Fruit fly (Drosophila melanogaster) whole organism, embryonic: ENCODE results near the gene CG14395.

Source experiments
- Ada2b ChIP-seq: fragments of 200-800 bp; sonication (Bioruptor generic); IDR thresholded peaks from 2 replicates; pipeline ENCODE4 v1.3.6; 2022; ENCODE audit warnings: missing biosample characterization, missing genetic modification characterization
- Atf3 ChIP-seq: fragments of 200-800 bp; sonication (Bioruptor generic); optimal IDR thresholded peaks from 3 replicates; lab custom pipeline; 2016; ENCODE audit warnings: missing biosample characterization, missing genetic modification characterization
- Awh ChIP-seq: fragments of 200-800 bp; sonication (Bioruptor generic); IDR thresholded peaks from 2 replicates; pipeline ENCODE4, ENCODE4 v1.3.6; 2022; ENCODE audit warnings: missing biosample characterization, missing genetic modification characterization
- Blimp-1 ChIP-seq: fragments of 200-800 bp; sonication (Bioruptor generic); optimal IDR thresholded peaks from 3 replicates; lab custom pipeline; 2018; ENCODE audit warnings: missing biosample characterization, missing genetic modification characterization, mild to moderate bottlenecking, moderate library complexity, missing genetic modification reagents
- CG10543 ChIP-seq: fragments of 200-800 bp; sonication (Bioruptor generic); optimal IDR thresholded peaks from 3 replicates; lab custom pipeline; 2017; ENCODE audit warnings: missing biosample characterization, mild to moderate bottlenecking, missing genetic modification characterization, moderate library complexity
- CG10654 ChIP-seq: fragments of 200-800 bp; sonication (Bioruptor generic); optimal IDR thresholded peaks from 2 replicates; lab custom pipeline; 2016; ENCODE audit warnings: missing biosample characterization, missing genetic modification characterization
- CG13296 ChIP-seq: fragments of 200-800 bp; sonication (Bioruptor generic); optimal IDR thresholded peaks from 3 replicates; lab custom pipeline; 2018; ENCODE audit warnings: missing biosample characterization, mild to moderate bottlenecking, missing genetic modification characterization
- CG14014 ChIP-seq: fragments of 200-800 bp; sonication (Bioruptor generic); IDR thresholded peaks from 2 replicates; pipeline ENCODE4 v1.3.6; 2022; ENCODE audit warnings: missing biosample characterization, missing genetic modification characterization
- CG14667 ChIP-seq: fragments of 200-800 bp; sonication (Bioruptor generic); IDR thresholded peaks from 2 replicates; pipeline ENCODE4 v1.3.6; 2022; ENCODE audit warnings: missing biosample characterization, missing genetic modification characterization
- CG18599 ChIP-seq: fragments of 200-800 bp; sonication (Bioruptor generic); optimal IDR thresholded peaks from 3 replicates; lab custom pipeline; 2017; ENCODE audit warnings: missing biosample characterization, missing genetic modification characterization, mild to moderate bottlenecking, moderate library complexity, missing genetic modification reagents
- CG2116 ChIP-seq: fragments of 200-800 bp; sonication (Bioruptor generic); optimal IDR thresholded peaks from 3 replicates; lab custom pipeline; 2018; ENCODE audit warnings: missing biosample characterization, mild to moderate bottlenecking, missing genetic modification characterization
- CG2202 ChIP-seq: fragments of 200-800 bp; sonication (Bioruptor generic); optimal IDR thresholded peaks from 2 replicates; lab custom pipeline; 2018; ENCODE audit warnings: missing biosample characterization, mild to moderate bottlenecking, missing genetic modification characterization
- CG2889 ChIP-seq: fragments of 200-800 bp; sonication (Bioruptor generic); IDR thresholded peaks from 3 replicates; pipeline ENCODE4 v1.3.6; 2022; ENCODE audit warnings: missing biosample characterization, missing genetic modification characterization
- CG31224 ChIP-seq: fragments of 200-800 bp; sonication (Bioruptor generic); IDR thresholded peaks from 2 replicates; pipeline ENCODE4 v1.3.6; 2022; ENCODE audit warnings: missing biosample characterization, missing genetic modification characterization
- CG34224 ChIP-seq: fragments of 200-800 bp; sonication (Bioruptor generic); IDR thresholded peaks from 3 replicates; pipeline ENCODE4 v1.3.6; 2022; ENCODE audit warnings: missing biosample characterization, missing genetic modification characterization; ENCODE audit not compliant: partially characterized antibody
- CG3847 ChIP-seq: fragments of 200-800 bp; sonication (Bioruptor generic); IDR thresholded peaks from 2 replicates; pipeline ENCODE4 v1.3.6; 2022; ENCODE audit warnings: missing biosample characterization, missing genetic modification characterization
- CG3995 ChIP-seq: fragments of 200-800 bp; sonication (Bioruptor generic); optimal IDR thresholded peaks from 3 replicates; lab custom pipeline; 2016; ENCODE audit warnings: missing biosample characterization, missing genetic modification characterization
- CG5180 ChIP-seq: fragments of 200-800 bp; sonication (Bioruptor generic); optimal IDR thresholded peaks from 3 replicates; lab custom pipeline; 2017; ENCODE audit warnings: missing biosample characterization, missing genetic modification characterization, mild to moderate bottlenecking, moderate library complexity, missing genetic modification reagents
- CG5245 ChIP-seq: fragments of 200-800 bp; sonication (Bioruptor generic); optimal IDR thresholded peaks from 3 replicates; lab custom pipeline; 2016; ENCODE audit warnings: missing biosample characterization, missing genetic modification characterization
- CG6272 ChIP-seq: fragments of 200-800 bp; sonication (Bioruptor generic); IDR thresholded peaks from 2 replicates; pipeline ENCODE4 v1.3.6; 2022; ENCODE audit warnings: missing biosample characterization, missing genetic modification characterization
- CG8359 ChIP-seq: fragments of 200-800 bp; sonication (Bioruptor generic); optimal IDR thresholded peaks from 2 replicates; lab custom pipeline; 2017; ENCODE audit warnings: missing biosample characterization, mild to moderate bottlenecking, missing genetic modification characterization, borderline replicate concordance
- CG8478 ChIP-seq: fragments of >200 bp; optimal IDR thresholded peaks from 2 replicates; lab custom pipeline; 2018
- CG8944 ChIP-seq: fragments of 200-800 bp; sonication (Bioruptor generic); optimal IDR thresholded peaks from 3 replicates; lab custom pipeline; 2016; ENCODE audit warnings: missing biosample characterization, missing genetic modification characterization
- Elba2 ChIP-seq: fragments of 200-800 bp; sonication (Bioruptor generic); optimal IDR thresholded peaks from 3 replicates; lab custom pipeline; 2016; ENCODE audit warnings: missing biosample characterization, missing genetic modification characterization
- Ets97D ChIP-seq: fragments of 200-800 bp; sonication (Bioruptor generic); optimal IDR thresholded peaks from 3 replicates; lab custom pipeline; 2016; ENCODE audit warnings: missing biosample characterization, missing genetic modification characterization
- Med ChIP-seq: fragments of 200-800 bp; sonication (Bioruptor generic); peaks from one replicate; lab custom pipeline; 2016; ENCODE audit warnings: missing biosample characterization, missing genetic modification characterization, mild to moderate bottlenecking, inconsistent platforms, moderate library complexity
- NC2β ChIP-seq: fragments of 200-800 bp; sonication (Bioruptor generic); optimal IDR thresholded peaks from 2 replicates; lab custom pipeline; 2016; ENCODE audit warnings: missing biosample characterization, missing genetic modification characterization
- Pdp1 ChIP-seq, 2 experiments: fragments of 200-800 bp; sonication (Bioruptor generic); optimal IDR thresholded peaks; 3 replicates each; lab custom pipeline; 2016; ENCODE audit warnings: missing biosample characterization in 2 of 2, missing genetic modification characterization in 2 of 2, mild to moderate bottlenecking in 1 of 2, moderate library complexity in 1 of 2
- Xbp1 ChIP-seq: fragments of 200-800 bp; sonication (Bioruptor generic); optimal IDR thresholded peaks from 3 replicates; lab custom pipeline; 2016; ENCODE audit warnings: missing biosample characterization, mild to moderate bottlenecking, missing genetic modification characterization
- cas ChIP-seq: fragments of 200-800 bp; sonication (Bioruptor generic); IDR thresholded peaks from 2 replicates; pipeline ENCODE4 v1.3.6; 2022; ENCODE audit warnings: missing biosample characterization, missing genetic modification characterization
- cato ChIP-seq: fragments of 200-800 bp; sonication (Bioruptor generic); optimal IDR thresholded peaks from 2 replicates; lab custom pipeline; 2016; ENCODE audit warnings: missing biosample characterization, missing genetic modification characterization, borderline replicate concordance
- chif ChIP-seq, 2 experiments: fragments of 200-800 bp; sonication (Bioruptor generic); optimal IDR thresholded peaks; 3 replicates each; lab custom pipeline; 2016; ENCODE audit warnings: missing biosample characterization in 2 of 2, missing genetic modification characterization in 2 of 2
- chinmo ChIP-seq: fragments of 200-800 bp; sonication (Bioruptor generic); IDR thresholded peaks from 4 replicates; pipeline ENCODE4 v1.3.6; 2022; ENCODE audit warnings: missing biosample characterization, missing genetic modification characterization; ENCODE audit not compliant: partially characterized antibody
- crol ChIP-seq: fragments of 200-800 bp; sonication (Bioruptor generic); IDR thresholded peaks from 2 replicates; pipeline ENCODE4 v1.3.6; 2022; ENCODE audit warnings: missing biosample characterization, missing genetic modification characterization
- da ChIP-seq: fragments of 200-800 bp; sonication (Bioruptor generic); optimal IDR thresholded peaks from 2 replicates; lab custom pipeline; 2016; ENCODE audit warnings: missing biosample characterization, missing genetic modification characterization
- ems ChIP-seq: fragments of 200-800 bp; sonication (Bioruptor generic); optimal IDR thresholded peaks from 3 replicates; lab custom pipeline; 2016; ENCODE audit warnings: missing biosample characterization, missing genetic modification characterization
- en ChIP-seq: fragments of 200-800 bp; sonication (Bioruptor generic); optimal IDR thresholded peaks from 2 replicates; lab custom pipeline; 2016; ENCODE audit warnings: missing biosample characterization, missing genetic modification characterization
- hkb ChIP-seq, 2 experiments: fragments of 200-800 bp in 1 of 2; fragments of >200 bp in 1 of 2; sonication (Bioruptor generic) in 1 of 2; IDR thresholded peaks in 1 of 2; optimal IDR thresholded peaks in 1 of 2; 2 replicates each; pipeline versions ENCODE4 v1.3.6 to Lab custom; 2017 to 2022; ENCODE audit warnings: missing biosample characterization in 1 of 2, missing genetic modification characterization in 1 of 2
- jigr1 ChIP-seq: fragments of 200-800 bp; sonication (Bioruptor generic); IDR thresholded peaks from 3 replicates; pipeline ENCODE4 v1.3.6; 2022; ENCODE audit warnings: missing biosample characterization, missing genetic modification characterization
- lola ChIP-seq, 3 experiments: fragments of >200 bp in 2 of 3; fragments of 200-800 bp in 1 of 3; sonication (Bioruptor generic) in 1 of 3; optimal IDR thresholded peaks; 2 replicates each; lab custom pipeline; 2017 to 2019; ENCODE audit warnings: missing biosample characterization in 3 of 3, missing genetic modification characterization in 3 of 3, mild to moderate bottlenecking in 1 of 3, moderate library complexity in 1 of 3
- mirr ChIP-seq: fragments of 200-800 bp; sonication (Bioruptor generic); optimal IDR thresholded peaks from 3 replicates; lab custom pipeline; 2018; ENCODE audit warnings: missing biosample characterization, mild to moderate bottlenecking, missing genetic modification characterization
- nerfin-1 ChIP-seq: fragments of 200-800 bp; sonication (Bioruptor generic); optimal IDR thresholded peaks from 3 replicates; lab custom pipeline; 2019; ENCODE audit warnings: missing biosample characterization, mild to moderate bottlenecking, missing genetic modification characterization, moderate library complexity
- nom ChIP-seq: fragments of 200-800 bp; sonication (Bioruptor generic); optimal IDR thresholded peaks from 2 replicates; lab custom pipeline; 2017; ENCODE audit warnings: missing biosample characterization, missing genetic modification characterization, mild to moderate bottlenecking, moderate library complexity, missing genetic modification reagents
- p53 ChIP-seq: fragments of 200-800 bp; sonication (Bioruptor generic); optimal IDR thresholded peaks from 2 replicates; lab custom pipeline; 2016; ENCODE audit warnings: missing biosample characterization, missing genetic modification characterization
- row ChIP-seq: fragments of 200-800 bp; sonication (Bioruptor generic); IDR thresholded peaks from 3 replicates; pipeline ENCODE4 v1.3.6; 2022; ENCODE audit warnings: missing biosample characterization, missing genetic modification characterization
- sna ChIP-seq: fragments of 200-800 bp; sonication (Bioruptor generic); IDR thresholded peaks from 2 replicates; pipeline ENCODE4 v1.3.6; 2022; ENCODE audit warnings: missing biosample characterization, missing genetic modification characterization; ENCODE audit not compliant: partially characterized antibody
- twi ChIP-seq: fragments of 200-800 bp; optimal IDR thresholded peaks from 2 replicates; lab custom pipeline; 2019; ENCODE audit warnings: missing biosample characterization, mild to moderate bottlenecking, missing genetic modification characterization, moderate library complexity

CG14395 gene

dm6 chr3R:12666206-12666834, 3.7 kb downstream of the CG14395 start:
- TF ChIP-seq Blimp-1 (peak; percentile 94), Atf3 (GFP tag; lab: Kevin White, UChicago) (no peak), Awh (peak; percentile 73)

dm6 chr3R:12674041-12674623, 11.5 kb downstream of the CG14395 start, which contains the start of gene Gnmt:
Gene Gnmt (plus strand): TSS chr3R:12674608.
- TF ChIP-seq en (GFP tag; lab: Kevin White, UChicago) (no peak), Med (GFP tag; lab: Kevin White, UChicago) (peak; percentile 47), mirr (GFP tag; lab: Kevin White, UChicago) (no peak), CG10654 (GFP tag; lab: Kevin White, UChicago) (no peak), CG13296 (no peak), CG34224 (GFP tag; lab: Robert Waterston, UW) (no peak), Xbp1 (GFP tag; lab: Kevin White, UChicago) (peak; percentile 4), CG6272 (GFP tag; lab: Robert Waterston, UW) (no peak), CG8359 (GFP tag; lab: Kevin White, UChicago) (no peak), cato (GFP tag; lab: Kevin White, UChicago) (no peak), nom (no peak), CG10543 (GFP tag; lab: Kevin White, UChicago) (peak; percentile 10), CG18599 (peak; percentile 70), CG5180 (GFP tag; lab: Kevin White, UChicago) (no peak), CG5245 (GFP tag; lab: Kevin White, UChicago) (no peak), CG2889 (GFP tag; lab: Robert Waterston, UW) (no peak), da (no peak), jigr1 (GFP tag; lab: Robert Waterston, UW) (no peak), row (GFP tag; lab: Robert Waterston, UW) (peak; percentile 52; the same call in 2 of the 3 replicates), chif (GFP tag; optimal IDR thresholded peaks at IDR 0.05; lab: Kevin White, UChicago) (no peak), CG3995 (no peak), Ada2b (GFP tag; lab: Robert Waterston, UW) (no peak), CG2116 (no peak), twi (tag; lab: Kevin White, UChicago) (no peak), hkb (optimal IDR thresholded peaks at IDR 0.05; lab: Kevin White, UChicago) (no peak), hkb (GFP tag; IDR thresholded peaks at IDR 0.05; lab: Robert Waterston, UW) (0 out of 2 replicates have a peak, but pooled peaks have one; percentile 9), CG2202 (tag; lab: Kevin White, UChicago) (no peak), NC2β (GFP tag; lab: Kevin White, UChicago) (no peak), Ets97D (GFP tag; lab: Kevin White, UChicago) (no peak), CG14014 (GFP tag; lab: Robert Waterston, UW) (no peak), CG8944 (GFP tag; lab: Kevin White, UChicago) (no peak), Pdp1 (GFP tag; optimal IDR thresholded peaks at IDR 0.05; lab: Kevin White, UChicago) (peak in 1 of 2 experiments; percentile 24), cas (GFP tag; lab: Robert Waterston, UW) (no peak), chinmo (GFP tag; lab: Robert Waterston, UW) (0 out of 4 replicates have a peak, but pooled peaks have one; percentile 19), lola (GFP tag; optimal IDR thresholded peaks at IDR 0.05; lab: Kevin White, UChicago) (no peak), p53 (GFP tag; lab: Kevin White, UChicago) (no peak), CG31224 (GFP tag; lab: Robert Waterston, UW) (no peak), crol (GFP tag; lab: Robert Waterston, UW) (no peak), ems (GFP tag; lab: Kevin White, UChicago) (no peak), nerfin-1 (tag; lab: Kevin White, UChicago) (no peak), sna (no peak), CG14667 (GFP tag; lab: Robert Waterston, UW) (no peak), CG8478 (lab: Kevin White, UChicago) (no peak), Elba2 (GFP tag; lab: Kevin White, UChicago) (no peak), CG3847 (GFP tag; lab: Robert Waterston, UW) (no peak)
